Fruit fly (Drosophila melanogaster): ENCODE data around the gene CG4186.

The CG4186 gene

DNA sequence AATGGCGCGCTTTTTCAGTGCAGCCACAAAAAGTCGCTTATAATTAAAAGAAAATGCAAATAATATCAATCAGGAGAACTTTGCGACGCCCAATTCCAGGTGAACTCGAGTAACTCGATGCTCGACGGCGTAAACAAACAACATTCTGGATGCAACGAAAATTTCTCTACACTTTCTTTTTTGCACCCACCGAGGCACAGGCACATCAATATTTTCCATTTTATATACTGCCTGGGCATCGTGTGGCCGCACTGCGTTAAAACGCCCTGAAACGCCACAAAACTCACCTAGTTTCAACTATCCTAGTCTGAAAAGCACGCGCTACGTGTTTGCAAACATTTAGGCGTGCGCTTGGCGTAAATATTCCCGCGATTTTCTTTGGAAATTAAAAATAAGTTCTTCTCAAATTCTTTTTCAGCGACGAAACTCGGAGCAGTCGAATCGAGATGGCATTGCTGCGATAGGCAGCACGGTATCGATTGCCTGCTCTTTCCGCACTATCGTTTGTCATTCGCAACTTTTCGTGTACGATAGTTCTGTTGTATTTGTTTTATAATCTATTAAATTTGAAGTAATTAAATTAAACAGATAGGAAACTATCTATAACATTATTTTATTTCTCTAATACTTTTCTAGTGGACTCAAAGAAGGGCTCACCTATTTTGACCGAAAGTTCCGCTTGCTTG lies 16.5 kb downstream of the CG4186 start, which contains the start of gene Pcif1 (continued):
- no peak for TF ChIP-seq Hr51 (GFP tag; optimal IDR thresholded peaks at IDR 0.05)
- no peak for TF ChIP-seq CG16815 (GFP tag; optimal IDR thresholded peaks at IDR 0.05)
- peak; percentile 19; the same call in 1 of the 2 replicates for TF ChIP-seq NFAT (GFP tag; IDR thresholded peaks at IDR 0.05)
- no peak for TF ChIP-seq CG15696 (tag; optimal IDR thresholded peaks at IDR 0.05)
- no peak for TF ChIP-seq Neu2 (GFP tag; optimal IDR thresholded peaks at IDR 0.05; ENCODE audit: borderline replicate concordance)
- no peak for TF ChIP-seq CG1832 (GFP tag; optimal IDR thresholded peaks at IDR 0.05)
- peak; percentile 28; the same call in 1 of the 2 replicates for TF ChIP-seq CG14441 (GFP tag; IDR thresholded peaks at IDR 0.05)
- TF ChIP-seq z (GFP tag; IDR thresholded peaks at IDR 0.05) = no peak
- no peak for TF ChIP-seq ems (GFP tag; optimal IDR thresholded peaks at IDR 0.05)
- TF ChIP-seq Hey (tag; optimal IDR thresholded peaks at IDR 0.05) = no peak
- peak; percentile 62 for TF ChIP-seq CG6272 (GFP tag; IDR thresholded peaks at IDR 0.05)
- TF ChIP-seq CG12744 (GFP tag; optimal IDR thresholded peaks at IDR 0.05) = no peak
- no peak for TF ChIP-seq usp (GFP tag; optimal IDR thresholded peaks at IDR 0.05)
- TF ChIP-seq Dek (tag; optimal IDR thresholded peaks at IDR 0.05) = no peak
- no peak for TF ChIP-seq nau (GFP tag; optimal IDR thresholded peaks at IDR 0.05)
- no peak for TF ChIP-seq cwo (GFP tag; optimal IDR thresholded peaks at IDR 0.05)
- peak; percentile 62 for TF ChIP-seq stwl (tag; optimal IDR thresholded peaks at IDR 0.05)
- TF ChIP-seq CG10321 (GFP tag; IDR thresholded peaks at IDR 0.05) = no peak
- TF ChIP-seq CG34422 (GFP tag; IDR thresholded peaks at IDR 0.05) = peak; percentile 56; the same call in 2 of the 3 replicates
- no peak for TF ChIP-seq GATAe (GFP tag; conservative IDR thresholded peaks at IDR 0.05)
- TF ChIP-seq H2.0 (GFP tag; IDR thresholded peaks at IDR 0.05) = no peak
- TF ChIP-seq disco-r (GFP tag; optimal IDR thresholded peaks at IDR 0.05) = no peak
- no peak for TF ChIP-seq CG5953 (GFP tag; IDR thresholded peaks at IDR 0.05)
- no peak for TF ChIP-seq Oli (tag; optimal IDR thresholded peaks at IDR 0.05)
- TF ChIP-seq lola (GFP tag; optimal IDR thresholded peaks at IDR 0.05) = no peak
- TF ChIP-seq prd (optimal IDR thresholded peaks at IDR 0.05) = no peak
- TF ChIP-seq prd (GFP tag; IDR thresholded peaks at IDR 0.05) = no peak
- no peak for TF ChIP-seq croc (GFP tag; conservative IDR thresholded peaks at IDR 0.05)
- TF ChIP-seq tin (GFP tag; optimal IDR thresholded peaks at IDR 0.05) = no peak
- no peak for TF ChIP-seq Dad (GFP tag; optimal IDR thresholded peaks at IDR 0.05)
- TF ChIP-seq crc (GFP tag; optimal IDR thresholded peaks at IDR 0.05) = no peak
- peak; percentile 69 for TF ChIP-seq E2f2 (GFP tag; IDR thresholded peaks at IDR 0.05)
- no peak for TF ChIP-seq ken (GFP tag; IDR thresholded peaks at IDR 0.05)
- TF ChIP-seq Pdp1 (GFP tag; optimal IDR thresholded peaks at IDR 0.05) = peak in 1 of 2 experiments; percentile 81
- TF ChIP-seq CG17802 (tag; optimal IDR thresholded peaks at IDR 0.05) = no peak
- no peak for TF ChIP-seq insv (GFP tag; optimal IDR thresholded peaks at IDR 0.05)
- TF ChIP-seq CG1529 (GFP tag; optimal IDR thresholded peaks at IDR 0.05) = no peak
- no peak for TF ChIP-seq CG12769 (tag; optimal IDR thresholded peaks at IDR 0.05)
- TF ChIP-seq tx (GFP tag; optimal IDR thresholded peaks at IDR 0.05) = no peak
- peak; percentile 33 for TF ChIP-seq gro (GFP tag; optimal IDR thresholded peaks at IDR 0.05)
- no peak for TF ChIP-seq seq (GFP tag; IDR thresholded peaks at IDR 0.05)
- TF ChIP-seq danr (GFP tag; IDR thresholded peaks at IDR 0.05) = no peak
- TF ChIP-seq ewg (GFP tag; optimal IDR thresholded peaks at IDR 0.05) = no peak
- peak in 1 of 2 experiments; percentile 5 for TF ChIP-seq dpn (GFP tag; optimal IDR thresholded peaks at IDR 0.05)
- peak; percentile 63; the same call in 2 of the 4 replicates for TF ChIP-seq Gug (GFP tag; IDR thresholded peaks at IDR 0.05)
- peak; percentile 99 for TF ChIP-seq CG34224 (GFP tag; IDR thresholded peaks at IDR 0.05; ENCODE audit: partially characterized antibody)
- TF ChIP-seq rib (GFP tag; IDR thresholded peaks at IDR 0.05) = peak; percentile 50; the same call in 1 of the 2 replicates
- no peak for TF ChIP-seq CG8388 (GFP tag; optimal IDR thresholded peaks at IDR 0.05)
- TF ChIP-seq lab (GFP tag; optimal IDR thresholded peaks at IDR 0.05) = no peak
- TF ChIP-seq HLH4C (GFP tag; IDR thresholded peaks at IDR 0.05; ENCODE audit: partially characterized antibody) = peak; percentile 98
